Worm (Caenorhabditis elegans): Measurements from ENCODE around the gene C15H7.3.

C15H7.3 gene

DNA sequence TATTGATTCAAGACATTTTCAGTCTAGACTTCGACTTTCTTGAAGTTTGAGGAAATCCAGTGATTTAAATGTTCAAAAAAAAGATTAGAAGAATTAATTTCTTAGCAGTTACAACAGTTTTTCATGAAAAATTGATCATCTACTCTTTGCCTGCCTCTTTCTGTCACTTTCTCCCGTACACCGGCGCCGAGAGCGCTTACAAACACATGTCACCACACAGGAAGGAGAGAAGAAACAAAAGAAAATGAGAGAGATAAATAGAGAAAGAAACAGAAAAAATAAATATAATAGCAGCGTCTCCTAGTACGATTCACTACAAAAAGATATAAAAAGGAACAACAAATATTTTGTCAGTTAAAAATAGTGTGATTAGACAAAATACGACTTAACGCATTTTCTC, 14.9 kb upstream of the C15H7.3 start:
- TF ChIP-seq unc-62 (GFP tag; optimal IDR thresholded peaks at IDR 0.05): peak; percentile 66
- TF ChIP-seq ceh-83 (GFP tag; optimal IDR thresholded peaks at IDR 0.05): no peak
- TF ChIP-seq ham-2 (GFP tag; optimal IDR thresholded peaks at IDR 0.05): no peak
- TF ChIP-seq ces-1 (GFP tag; optimal IDR thresholded peaks at IDR 0.05): no peak
- no peak for TF ChIP-seq elt-3 (tag; optimal IDR thresholded peaks at IDR 0.05)
- no peak for TF ChIP-seq hlh-1 (tag; optimal IDR thresholded peaks at IDR 0.05)
- no peak for TF ChIP-seq zip-8 (tag; optimal IDR thresholded peaks at IDR 0.05)
- TF ChIP-seq unc-120 (tag; optimal IDR thresholded peaks at IDR 0.05; ENCODE audit: poor library complexity, severe bottlenecking): peak; percentile 14
- TF ChIP-seq cnd-1 (tag; optimal IDR thresholded peaks at IDR 0.05): no peak
- TF ChIP-seq nhr-2 (tag; optimal IDR thresholded peaks at IDR 0.05): no peak
- peak; percentile 18 for TF ChIP-seq mep-1 (tag; optimal IDR thresholded peaks at IDR 0.05)
- TF ChIP-seq ztf-11 (tag; optimal IDR thresholded peaks at IDR 0.05): no peak

DNA sequence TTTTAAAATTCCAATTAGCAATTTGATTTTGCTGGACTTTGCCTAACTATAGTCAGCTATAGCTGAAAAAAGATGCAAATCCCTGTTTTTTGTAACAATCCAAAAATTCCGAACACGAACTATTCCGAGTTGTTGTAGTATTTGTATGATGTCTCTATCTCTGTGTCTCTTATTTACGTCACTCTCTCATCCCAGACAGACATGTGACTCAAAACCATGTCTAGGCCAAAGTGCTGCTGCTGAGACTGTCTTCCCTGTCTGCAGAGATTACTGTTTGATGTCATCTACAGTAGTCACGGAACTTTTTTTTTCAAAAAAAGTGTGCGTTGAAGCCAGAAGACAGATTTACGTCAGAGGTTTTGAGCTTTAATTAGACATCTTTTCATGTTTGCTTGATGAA, 14.5 kb upstream of the C15H7.3 start:
- TF ChIP-seq pha-4 (tag; optimal IDR thresholded peaks at IDR 0.05) (no peak), lsy-2 (tag; optimal IDR thresholded peaks at IDR 0.05) (no peak), sptf-1 (tag; optimal IDR thresholded peaks at IDR 0.05) (no peak), unc-39 (tag; optimal IDR thresholded peaks at IDR 0.05) (no peak), ham-2 (GFP tag; optimal IDR thresholded peaks at IDR 0.05) (no peak), nhr-76 (tag; optimal IDR thresholded peaks at IDR 0.05) (no peak), flh-1 (GFP tag; optimal IDR thresholded peaks at IDR 0.05) (no peak), ceh-39 (tag; optimal IDR thresholded peaks at IDR 0.05) (no peak), nhr-2 (tag; optimal IDR thresholded peaks at IDR 0.05) (no peak), nhr-28 (tag; optimal IDR thresholded peaks at IDR 0.05) (no peak)

DNA sequence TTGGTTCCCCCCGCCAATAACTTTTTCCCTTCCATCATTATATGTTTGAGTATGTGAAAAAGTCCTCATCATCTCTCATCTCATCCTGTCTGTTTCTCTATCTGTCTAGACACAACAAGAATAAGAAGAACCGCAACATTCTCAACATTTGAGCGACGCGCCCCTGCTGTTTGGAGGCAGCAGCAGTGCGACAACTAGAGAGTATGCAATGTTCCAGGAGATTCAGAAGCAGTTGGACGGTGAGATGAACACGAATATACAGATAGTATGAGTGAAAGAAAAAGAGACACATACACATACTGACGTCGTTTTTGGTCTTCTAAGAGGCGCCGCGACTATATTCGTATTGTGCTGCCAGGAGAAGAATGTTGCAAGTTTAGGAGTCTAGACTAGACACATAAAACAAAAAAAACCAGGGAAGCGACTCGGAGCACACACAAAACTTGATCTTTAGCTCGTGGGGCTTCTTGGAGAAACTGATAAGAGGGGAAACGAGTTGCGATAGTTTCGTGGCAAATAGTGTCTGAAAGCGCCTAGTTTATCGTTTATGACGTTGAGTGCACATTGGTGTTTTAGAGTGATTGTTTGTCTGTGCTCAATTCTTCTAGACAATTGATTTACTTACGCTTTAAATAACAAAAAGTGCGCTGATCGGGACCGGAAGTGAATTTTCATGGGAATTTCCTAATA, 13.9 kb upstream of the C15H7.3 start:
- TF ChIP-seq mls-2 (tag; optimal IDR thresholded peaks at IDR 0.05) (no peak), lin-32 (GFP tag; optimal IDR thresholded peaks at IDR 0.05) (no peak), elt-1 (tag; optimal IDR thresholded peaks at IDR 0.05; ENCODE audit: borderline replicate concordance, insufficient read depth) (no peak), zip-8 (tag; optimal IDR thresholded peaks at IDR 0.05) (no peak), ces-1 (GFP tag; optimal IDR thresholded peaks at IDR 0.05) (no peak), lin-13 (tag; optimal IDR thresholded peaks at IDR 0.05) (no peak), unc-62 (GFP tag; optimal IDR thresholded peaks at IDR 0.05) (peak; percentile 18), unc-120 (tag; optimal IDR thresholded peaks at IDR 0.05; ENCODE audit: poor library complexity, severe bottlenecking) (peak; percentile 19), ztf-11 (tag; optimal IDR thresholded peaks at IDR 0.05) (no peak)

DNA sequence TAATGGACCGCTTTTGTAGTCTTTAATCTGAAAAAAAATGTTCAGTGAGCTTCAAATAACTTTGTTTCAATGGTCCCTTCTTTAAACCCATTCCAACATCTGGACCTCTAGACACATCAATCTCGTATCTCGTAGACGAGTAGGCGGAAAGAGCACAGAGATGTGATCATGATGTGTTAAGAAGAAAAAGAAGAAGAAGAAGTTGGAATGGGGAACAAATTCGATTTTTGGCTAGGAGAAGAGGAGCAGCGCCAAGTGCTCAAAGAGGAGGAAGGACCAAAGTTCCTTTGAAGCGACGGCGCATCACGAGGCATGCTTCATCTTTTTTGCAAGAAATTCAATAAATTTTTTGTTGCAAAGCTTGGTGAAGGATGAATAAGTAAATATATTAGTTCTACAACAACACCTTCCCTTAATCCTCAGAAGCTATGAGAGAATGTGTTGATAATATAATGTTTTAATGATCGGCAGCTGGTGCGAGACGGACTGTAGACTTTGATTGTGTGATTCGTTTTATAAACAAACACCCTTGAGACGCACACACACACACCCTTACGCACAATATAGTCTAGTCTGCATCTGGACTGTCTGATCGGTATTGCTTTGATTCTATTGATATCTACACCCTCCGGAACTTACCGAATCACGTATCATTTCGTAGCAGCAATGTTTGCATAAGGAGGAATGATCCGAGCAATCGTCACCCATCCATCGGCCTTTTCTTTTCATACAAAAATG, 12.9 kb upstream of the C15H7.3 start:
- no peak for TF ChIP-seq lsy-2 (tag; optimal IDR thresholded peaks at IDR 0.05)
- no peak for TF ChIP-seq lin-32 (GFP tag; optimal IDR thresholded peaks at IDR 0.05)
- no peak for TF ChIP-seq unc-120 (tag; optimal IDR thresholded peaks at IDR 0.05; ENCODE audit: poor library complexity, severe bottlenecking)
- peak; percentile 30 for TF ChIP-seq ces-1 (GFP tag; optimal IDR thresholded peaks at IDR 0.05)
- peak; percentile 51 for TF ChIP-seq pha-4 (tag; optimal IDR thresholded peaks at IDR 0.05)

DNA sequence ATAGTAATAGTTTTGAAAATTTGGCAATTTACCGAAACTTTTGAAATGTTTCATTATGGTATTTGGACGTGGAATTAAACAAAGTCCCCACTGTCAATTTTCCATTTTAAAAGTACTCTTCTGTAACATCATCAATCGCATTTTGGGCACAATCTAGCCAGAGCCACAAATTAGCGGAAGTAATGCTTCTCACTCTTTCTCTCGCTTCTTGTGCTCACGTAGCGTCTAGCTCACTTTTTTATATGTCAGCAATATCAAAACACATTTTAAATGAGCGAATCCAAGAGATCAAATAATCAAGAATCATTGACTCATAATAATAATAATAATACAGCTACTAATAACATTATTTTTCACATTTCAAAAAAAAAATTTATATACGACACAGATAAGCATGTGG, 12.2 kb upstream of the C15H7.3 start:
- TF ChIP-seq ceh-43 (GFP tag; optimal IDR thresholded peaks at IDR 0.05): no peak
- TF ChIP-seq hlh-1 (tag; optimal IDR thresholded peaks at IDR 0.05): no peak
- TF ChIP-seq pha-4 (tag; optimal IDR thresholded peaks at IDR 0.05): no peak
- no peak for TF ChIP-seq bed-3 (GFP tag; optimal IDR thresholded peaks at IDR 0.05)

DNA sequence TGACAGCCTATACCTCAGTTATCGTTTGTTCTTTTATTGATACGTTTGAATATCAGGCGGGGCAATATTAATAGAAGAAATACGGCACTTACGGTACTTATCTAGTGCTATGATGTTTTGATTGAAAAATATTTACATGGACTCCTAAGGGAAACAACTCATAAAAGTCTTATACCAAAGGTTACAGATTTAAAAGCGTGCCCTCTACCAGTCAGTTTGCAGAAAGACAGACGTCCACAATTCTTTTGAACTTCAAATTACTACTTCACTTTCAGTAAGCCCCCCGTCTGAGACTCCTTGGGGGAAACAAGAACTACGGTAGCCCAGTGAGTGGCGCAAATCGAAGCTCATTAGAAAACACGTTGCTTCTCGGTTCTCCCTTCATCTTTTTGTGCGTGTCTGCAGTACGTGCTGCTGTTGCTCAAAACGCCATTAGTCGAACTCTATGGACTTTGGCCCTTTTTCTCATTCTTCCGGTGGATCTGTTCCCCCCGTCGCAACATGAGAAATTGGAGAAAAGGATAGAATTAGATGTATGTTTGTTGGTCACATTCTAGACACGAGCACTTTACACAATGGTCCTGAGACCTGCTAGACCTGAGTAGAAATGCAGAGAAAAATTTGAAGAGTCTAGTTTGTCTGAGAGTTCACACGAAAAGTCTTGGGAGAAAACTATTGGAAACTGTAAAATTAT, 10.6 kb upstream of the C15H7.3 start:
- TF ChIP-seq hlh-1 (tag; optimal IDR thresholded peaks at IDR 0.05) (peak; percentile 42), unc-39 (tag; optimal IDR thresholded peaks at IDR 0.05) (no peak), nhr-237 (tag; optimal IDR thresholded peaks at IDR 0.05) (no peak), mep-1 (tag; optimal IDR thresholded peaks at IDR 0.05) (no peak), lsy-2 (tag; optimal IDR thresholded peaks at IDR 0.05) (no peak), tbx-8 (GFP tag; optimal IDR thresholded peaks at IDR 0.05) (no peak), blmp-1 (tag; optimal IDR thresholded peaks at IDR 0.05) (no peak), unc-120 (tag; optimal IDR thresholded peaks at IDR 0.05; ENCODE audit: poor library complexity, severe bottlenecking) (peak; percentile 35), lin-13 (tag; optimal IDR thresholded peaks at IDR 0.05) (no peak), ceh-83 (GFP tag; optimal IDR thresholded peaks at IDR 0.05) (no peak), pha-4 (tag; optimal IDR thresholded peaks at IDR 0.05) (no peak), nhr-2 (tag; optimal IDR thresholded peaks at IDR 0.05) (no peak), ham-2 (GFP tag; optimal IDR thresholded peaks at IDR 0.05) (no peak)
